Fruit fly (Drosophila melanogaster): ENCODE measurements around the gene Yod1.

dm6 chr3L:5133704-5134430, at the start of gene Yod1:
- TF ChIP-seq gcm (GFP tag; optimal IDR thresholded peaks at IDR 0.05): no peak
- TF ChIP-seq Med (GFP tag): peak; percentile 4
- no peak for TF ChIP-seq gt (GFP tag; IDR thresholded peaks at IDR 0.05)
- TF ChIP-seq usp (GFP tag; optimal IDR thresholded peaks at IDR 0.05): no peak
- no peak for TF ChIP-seq CG4282 (GFP tag; optimal IDR thresholded peaks at IDR 0.05)
- no peak for TF ChIP-seq h (optimal IDR thresholded peaks at IDR 0.05)
- TF ChIP-seq mirr (GFP tag; optimal IDR thresholded peaks at IDR 0.05): no peak
- no peak for TF ChIP-seq salm (tag; optimal IDR thresholded peaks at IDR 0.05)
- TF ChIP-seq Doc3 (GFP tag; IDR thresholded peaks at IDR 0.05; ENCODE audit: partially characterized antibody): peak; percentile 56; the same call in 2 of the 3 replicates
- no peak for TF ChIP-seq slbo (GFP tag; IDR thresholded peaks at IDR 0.05)

Data from whole organism, embryonic.